Worm (Caenorhabditis elegans): ENCODE measurements around the gene nep-25.

Gene nep-25

ce11 chrII:5801075-5801474 lies 41.0 kb upstream of the nep-25 start, which contains the start of the genes K05F1.9 and K05F1.1:
K05F1.9 (minus strand) TSS chrII:5801175.
K05F1.1 (plus strand) TSS chrII:5801382.
- TF ChIP-seq lin-15B (tag; optimal IDR thresholded peaks at IDR 0.05) (no peak), nhr-28 (tag; optimal IDR thresholded peaks at IDR 0.05) (no peak), nhr-76 (tag; optimal IDR thresholded peaks at IDR 0.05) (no peak), jun-1 (tag; optimal IDR thresholded peaks at IDR 0.05) (no peak), R02D3.7 (tag; optimal IDR thresholded peaks at IDR 0.05) (no peak), ZK546.5 (tag; optimal IDR thresholded peaks at IDR 0.05) (no peak), mml-1 (tag; optimal IDR thresholded peaks at IDR 0.05) (no peak), nhr-67 (tag; optimal IDR thresholded peaks at IDR 0.05) (no peak), nfya-1 (tag; optimal IDR thresholded peaks at IDR 0.05; ENCODE audit: insufficient read depth) (no peak), egl-5 (tag; optimal IDR thresholded peaks at IDR 0.05) (no peak), ceh-9 (tag; optimal IDR thresholded peaks at IDR 0.05) (no peak), elt-2 (tag; optimal IDR thresholded peaks at IDR 0.05) (no peak), daf-12 (tag; optimal IDR thresholded peaks at IDR 0.05) (no peak), fos-1 (tag; optimal IDR thresholded peaks at IDR 0.05) (no peak), pqm-1 (tag; optimal IDR thresholded peaks at IDR 0.05) (no peak), nhr-77 (tag; optimal IDR thresholded peaks at IDR 0.05) (no peak), nhr-43 (tag; optimal IDR thresholded peaks at IDR 0.05; ENCODE audit: poor library complexity, severe bottlenecking) (no peak), fkh-10 (GFP tag; optimal IDR thresholded peaks at IDR 0.05) (no peak)

DNA sequence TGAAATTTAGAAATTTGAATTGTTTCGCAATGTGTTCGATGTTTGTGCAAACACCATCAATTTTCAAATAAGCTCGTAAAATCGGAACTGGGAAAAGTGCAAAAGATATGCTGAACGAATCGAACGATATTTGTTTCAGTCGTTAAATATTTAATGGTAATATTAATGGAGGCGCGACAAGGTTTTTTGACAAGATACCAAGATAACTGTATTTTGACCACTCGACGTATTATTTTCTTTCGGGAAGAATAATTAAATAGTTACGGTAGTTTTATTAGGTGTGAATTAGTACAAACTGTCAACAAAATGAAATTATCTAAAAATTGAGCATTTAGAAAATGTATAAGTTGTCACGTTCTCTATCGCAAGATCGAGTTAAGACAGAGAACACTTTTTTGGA lies 37.8 kb upstream of the nep-25 start:
- TF ChIP-seq ceh-82 (tag; optimal IDR thresholded peaks at IDR 0.05) (no peak), pha-4 (tag; optimal IDR thresholded peaks at IDR 0.05) (peak; percentile 8), nhr-23 (tag; optimal IDR thresholded peaks at IDR 0.05) (no peak), mml-1 (tag; optimal IDR thresholded peaks at IDR 0.05) (no peak), aly-2 (tag; optimal IDR thresholded peaks at IDR 0.05) (no peak), pqm-1 (tag; optimal IDR thresholded peaks at IDR 0.05) (peak; percentile 25), nhr-67 (tag; optimal IDR thresholded peaks at IDR 0.05) (no peak), elt-2 (tag; optimal IDR thresholded peaks at IDR 0.05) (peak; percentile 93), ztf-11 (tag; optimal IDR thresholded peaks at IDR 0.05) (no peak), eor-1 (tag; optimal IDR thresholded peaks at IDR 0.05) (no peak)

- peak; percentile 9 for TF ChIP-seq ama-1 (optimal IDR thresholded peaks at IDR 0.05)
- TF ChIP-seq hmg-11 (tag; optimal IDR thresholded peaks at IDR 0.05) = no peak
- TF ChIP-seq pha-4 (tag; optimal IDR thresholded peaks at IDR 0.05) = peak; percentile 9
- TF ChIP-seq elt-2 (tag; optimal IDR thresholded peaks at IDR 0.05) = peak; percentile 86
- TF ChIP-seq elt-3 (tag; optimal IDR thresholded peaks at IDR 0.05) = no peak
- TF ChIP-seq ztf-4 (tag; optimal IDR thresholded peaks at IDR 0.05) = no peak
- TF ChIP-seq ceh-16 (tag; optimal IDR thresholded peaks at IDR 0.05) = no peak
- no peak for TF ChIP-seq snpc-4 (tag; optimal IDR thresholded peaks at IDR 0.05)
- peak; percentile 54 for TF ChIP-seq pqm-1 (tag; optimal IDR thresholded peaks at IDR 0.05)
These were observed 36.7 kb upstream of the nep-25 start, which contains the start of gene K05F1.10 for ce11 chrII:5805303-5805702. K05F1.10 (minus strand) TSS chrII:5805473.

ce11 chrII:5806563-5806962 lies 35.5 kb upstream of the nep-25 start:
- no peak for TF ChIP-seq eor-1 (tag; optimal IDR thresholded peaks at IDR 0.05)
- TF ChIP-seq aly-2 (tag; optimal IDR thresholded peaks at IDR 0.05) = no peak
- no peak for TF ChIP-seq nhr-25 (tag; optimal IDR thresholded peaks at IDR 0.05)
- peak; percentile 63 for TF ChIP-seq pqm-1 (tag; optimal IDR thresholded peaks at IDR 0.05)
- peak; percentile 97 for TF ChIP-seq elt-2 (tag; optimal IDR thresholded peaks at IDR 0.05)
- no peak for TF ChIP-seq tbx-2 (tag; optimal IDR thresholded peaks at IDR 0.05)
- TF ChIP-seq daf-12 (tag; optimal IDR thresholded peaks at IDR 0.05) = no peak
- TF ChIP-seq nhr-67 (tag; optimal IDR thresholded peaks at IDR 0.05) = no peak

- TF ChIP-seq mml-1 (tag; optimal IDR thresholded peaks at IDR 0.05) = no peak
- TF ChIP-seq nhr-12 (tag; optimal IDR thresholded peaks at IDR 0.05) = no peak
- TF ChIP-seq nhr-76 (tag; optimal IDR thresholded peaks at IDR 0.05) = no peak
- TF ChIP-seq nhr-11 (tag; optimal IDR thresholded peaks at IDR 0.05) = no peak
- TF ChIP-seq egl-5 (tag; optimal IDR thresholded peaks at IDR 0.05) = no peak
- TF ChIP-seq daf-12 (tag; optimal IDR thresholded peaks at IDR 0.05) = no peak
- TF ChIP-seq egl-27 (tag; optimal IDR thresholded peaks at IDR 0.05) = no peak
- no peak for TF ChIP-seq fkh-10 (GFP tag; optimal IDR thresholded peaks at IDR 0.05)
- no peak for TF ChIP-seq sea-2 (GFP tag; optimal IDR thresholded peaks at IDR 0.05)
- no peak for TF ChIP-seq nfya-1 (tag; optimal IDR thresholded peaks at IDR 0.05; ENCODE audit: insufficient read depth)
- TF ChIP-seq ceh-28 (tag; optimal IDR thresholded peaks at IDR 0.05) = no peak
- no peak for TF ChIP-seq lin-39 (tag; optimal IDR thresholded peaks at IDR 0.05)
These were observed 31.8 kb upstream of the nep-25 start, which contains the start of the genes msp-64 and ZK1248.5 for ce11 chrII:5810230-5810629. msp-64 (minus strand) TSS chrII:5810330. ZK1248.5 (plus strand) TSS chrII:5810514.
